Worm (Caenorhabditis elegans) whole organism, midembryonic: Measurements from ENCODE around the gene srt-11.

Source experiments
- T22C8.4 ChIP-seq: fragments of 200-800 bp; sonication (Bioruptor generic); IDR thresholded peaks from 2 replicates; pipeline ENCODE4 v1.3.6; 2022; ENCODE audit warnings: missing genetic modification characterization, missing compliant biosample characterization
- cog-1 ChIP-seq: sonication (generic microtip); optimal IDR thresholded peaks from 2 replicates; lab custom pipeline; 2016; ENCODE audit warnings: missing genetic modification characterization, missing compliant biosample characterization
- flt-1 ChIP-seq: fragments of 200-800 bp; sonication (Bioruptor generic); IDR thresholded peaks from 2 replicates; pipeline ENCODE4 v1.3.6; 2022; ENCODE audit warnings: missing genetic modification characterization, missing compliant biosample characterization
- klf-2 ChIP-seq: fragments of 200-800 bp; sonication (Bioruptor generic); conservative IDR thresholded peaks from 2 replicates; pipeline ENCODE4 v1.3.6; 2022; ENCODE audit warnings: missing genetic modification reagents, missing genetic modification characterization, missing compliant biosample characterization
- med-1 ChIP-seq: sonication (generic microtip); optimal IDR thresholded peaks from 2 replicates; lab custom pipeline; 2017; ENCODE audit warnings: missing genetic modification characterization, mild to moderate bottlenecking, missing compliant biosample characterization, antibody characterized with exemption, missing genetic modification reagents; ENCODE audit not compliant: insufficient read depth
- ref-1 ChIP-seq: fragments of 200-800 bp; sonication (Bioruptor generic); conservative IDR thresholded peaks from 2 replicates; pipeline ENCODE4 v1.3.6; 2022; ENCODE audit warnings: missing genetic modification reagents, missing genetic modification characterization, missing compliant biosample characterization
- tab-1 ChIP-seq: fragments of 200-800 bp; sonication (Bioruptor generic); IDR thresholded peaks from 2 replicates; pipeline ENCODE4 v1.3.6; 2022; ENCODE audit warnings: missing genetic modification characterization, missing compliant biosample characterization
- ztf-23 ChIP-seq: fragments of 200-800 bp; sonication (Bioruptor generic); IDR thresholded peaks from 2 replicates; pipeline ENCODE4 v1.3.6; 2022; ENCODE audit warnings: missing genetic modification reagents, missing genetic modification characterization, missing compliant biosample characterization
- ztf-29 ChIP-seq: fragments of 200-800 bp; sonication (Bioruptor generic); IDR thresholded peaks from 2 replicates; pipeline ENCODE4 v1.3.6; 2022; ENCODE audit warnings: missing genetic modification reagents, missing genetic modification characterization, missing compliant biosample characterization

Gene srt-11

ce11 chrII:14810609-14811008 lies 4.8 kb downstream of the srt-11 start:
- TF ChIP-seq klf-2 (no peak), T22C8.4 (GFP tag; lab: Robert Waterston, UW) (no peak), cog-1 (tag; lab: Kevin White, UChicago) (no peak), ztf-29 (no peak), ztf-23 (GFP tag; lab: Robert Waterston, UW) (no peak), med-1 (GFP tag; lab: Kevin White, UChicago) (no peak), flt-1 (no peak), ref-1 (no peak), tab-1 (no peak)

ce11 chrII:14811472-14811871 lies 5.7 kb downstream of the srt-11 start:
- TF ChIP-seq cog-1 (tag; lab: Kevin White, UChicago) (no peak), flt-1 (no peak), tab-1 (no peak), ztf-23 (GFP tag; lab: Robert Waterston, UW) (no peak), ref-1 (no peak), med-1 (GFP tag; lab: Kevin White, UChicago) (no peak), klf-2 (no peak), ztf-29 (no peak), T22C8.4 (GFP tag; lab: Robert Waterston, UW) (no peak)

ce11 chrII:14812231-14812630 lies 6.4 kb downstream of the srt-11 start, which contains the start of gene osta-3:
Gene osta-3 (plus strand): TSS chrII:14812531.
- TF ChIP-seq tab-1 (no peak), T22C8.4 (GFP tag; lab: Robert Waterston, UW) (no peak), cog-1 (tag; lab: Kevin White, UChicago) (no peak), ref-1 (no peak), klf-2 (no peak), med-1 (GFP tag; lab: Kevin White, UChicago) (no peak), ztf-29 (no peak), ztf-23 (GFP tag; lab: Robert Waterston, UW) (no peak), flt-1 (no peak)

- no peak for TF ChIP-seq flt-1
- no peak for TF ChIP-seq ref-1
- no peak for TF ChIP-seq cog-1 (tag; lab: Kevin White, UChicago)
- no peak for TF ChIP-seq med-1 (GFP tag; lab: Kevin White, UChicago)
- no peak for TF ChIP-seq T22C8.4 (GFP tag; lab: Robert Waterston, UW)
- TF ChIP-seq tab-1 = no peak
- TF ChIP-seq ztf-29 = no peak
- TF ChIP-seq ztf-23 (GFP tag; lab: Robert Waterston, UW) = no peak
- no peak for TF ChIP-seq klf-2
Observed at ce11 chrII:14812661-14813060, 6.9 kb downstream of the srt-11 start.

ce11 chrII:14813106-14813505 lies 7.3 kb downstream of the srt-11 start:
- TF ChIP-seq ztf-23 (GFP tag; lab: Robert Waterston, UW) (no peak), ztf-29 (no peak), med-1 (GFP tag; lab: Kevin White, UChicago) (no peak), ref-1 (no peak), tab-1 (no peak), cog-1 (tag; lab: Kevin White, UChicago) (no peak), T22C8.4 (GFP tag; lab: Robert Waterston, UW) (no peak), klf-2 (no peak), flt-1 (no peak)

ce11 chrII:14814894-14815568 lies 9.2 kb downstream of the srt-11 start, which contains the start of gene W01D2.1:
Gene W01D2.1 (plus strand): TSS chrII:14815518.
- TF ChIP-seq ztf-29 (no peak), T22C8.4 (GFP tag; lab: Robert Waterston, UW) (no peak), cog-1 (tag; lab: Kevin White, UChicago) (no peak), tab-1 (no peak), ref-1 (no peak), med-1 (GFP tag; lab: Kevin White, UChicago) (no peak), ztf-23 (GFP tag; lab: Robert Waterston, UW) (no peak), flt-1 (no peak), klf-2 (no peak)

ce11 chrII:14816086-14816485 lies 10.3 kb downstream of the srt-11 start:
- TF ChIP-seq ztf-29 = no peak
- TF ChIP-seq ztf-23 (GFP tag; lab: Robert Waterston, UW) = no peak
- TF ChIP-seq med-1 (GFP tag; lab: Kevin White, UChicago) = no peak
- no peak for TF ChIP-seq flt-1
- TF ChIP-seq klf-2 = no peak
- no peak for TF ChIP-seq T22C8.4 (GFP tag; lab: Robert Waterston, UW)
- TF ChIP-seq tab-1 = no peak
- TF ChIP-seq cog-1 (tag; lab: Kevin White, UChicago) = no peak
- no peak for TF ChIP-seq ref-1

- TF ChIP-seq cog-1 (tag; lab: Kevin White, UChicago) (no peak), T22C8.4 (GFP tag; lab: Robert Waterston, UW) (no peak), med-1 (GFP tag; lab: Kevin White, UChicago) (no peak), ref-1 (no peak), flt-1 (no peak), ztf-29 (no peak), klf-2 (no peak), tab-1 (no peak)
Observed at ce11 chrII:14818376-14818775, 12.6 kb downstream of the srt-11 start, which contains the start of gene nhr-61. Gene nhr-61 (minus strand): TSS chrII:14818543.

ce11 chrII:14819258-14819985 lies 13.6 kb downstream of the srt-11 start:
- TF ChIP-seq klf-2 = no peak
- TF ChIP-seq ztf-29 = peak; percentile 28; the same call in 1 of the 2 replicates
- 0 out of 2 replicates have a peak, but pooled peaks have one; percentile 36 for TF ChIP-seq flt-1

ce11 chrII:14820460-14820859 lies 14.7 kb downstream of the srt-11 start:
- no peak for TF ChIP-seq cog-1 (tag; lab: Kevin White, UChicago)
- TF ChIP-seq flt-1 = no peak
- TF ChIP-seq ztf-23 (GFP tag; lab: Robert Waterston, UW) = no peak
- no peak for TF ChIP-seq ref-1
- TF ChIP-seq T22C8.4 (GFP tag; lab: Robert Waterston, UW) = no peak
- no peak for TF ChIP-seq klf-2
- no peak for TF ChIP-seq ztf-29
- no peak for TF ChIP-seq tab-1
- no peak for TF ChIP-seq med-1 (GFP tag; lab: Kevin White, UChicago)
